Worm (Caenorhabditis elegans) whole organism, L4/young adult: ENCODE data around the gene ZK550.2.

Experiments used
- W03F9.2 ChIP-seq: fragments of 150-350 bp; optimal IDR thresholded peaks from 2 replicates; lab custom pipeline; 2014; ENCODE audit warnings: missing biosample characterization, missing genetic modification characterization
- dao-5 ChIP-seq: sonication (generic microtip); optimal IDR thresholded peaks from 2 replicates; lab custom pipeline; 2016; ENCODE audit warnings: missing genotype, missing genetic modification characterization, moderate library complexity, missing compliant biosample characterization
- him-1 ChIP-seq: sonication (generic microtip); optimal IDR thresholded peaks from 2 replicates; lab custom pipeline; 2016; ENCODE audit warnings: missing genotype, missing genetic modification reagents, missing genetic modification characterization, missing compliant biosample characterization

- no peak for TF ChIP-seq dao-5 (tag; lab: Kevin White, UChicago)
- TF ChIP-seq him-1 (tag; lab: Kevin White, UChicago) = no peak
- TF ChIP-seq W03F9.2 (tag; lab: Kevin White, UChicago) = no peak
Measured at ce11 chrIV:17223474-17223873, 21.9 kb upstream of the ZK550.2 start, which contains the start of gene Y116A8B.4.
